Worm (Caenorhabditis elegans): ENCODE data around the gene oef-1.

The oef-1 gene

ce11 chrIV:7547843-7548578 is at the start of gene oef-1, which contains the start of gene cdd-2:
Gene oef-1 (plus strand): TSS chrIV:7548417.
Gene cdd-2 (minus strand): TSS chrIV:7547893.
- TF ChIP-seq scrt-1 (GFP tag; IDR thresholded peaks at IDR 0.05) (no peak), hnd-1 (tag; optimal IDR thresholded peaks at IDR 0.05) (no peak), aly-1 (tag; optimal IDR thresholded peaks at IDR 0.05) (no peak), ets-7 (tag; optimal IDR thresholded peaks at IDR 0.05) (no peak), tra-4 (tag; optimal IDR thresholded peaks at IDR 0.05) (no peak), pes-1 (GFP tag; IDR thresholded peaks at IDR 0.05) (no peak), flt-1 (GFP tag; IDR thresholded peaks at IDR 0.05) (no peak), tbx-11 (GFP tag; IDR thresholded peaks at IDR 0.05) (no peak)

ce11 chrIV:7499302-7499701 is 48.9 kb upstream of the oef-1 start:
- TF ChIP-seq ama-1 (optimal IDR thresholded peaks at IDR 0.05), result no peak
- no peak for TF ChIP-seq aly-1 (tag; optimal IDR thresholded peaks at IDR 0.05)
- TF ChIP-seq tra-4 (tag; optimal IDR thresholded peaks at IDR 0.05), result no peak
- no peak for TF ChIP-seq sea-1 (GFP tag; conservative IDR thresholded peaks at IDR 0.05)
- no peak for TF ChIP-seq F13C5.2 (tag; optimal IDR thresholded peaks at IDR 0.05)
- TF ChIP-seq scrt-1 (GFP tag; IDR thresholded peaks at IDR 0.05), result no peak
- no peak for TF ChIP-seq tbx-37 (GFP tag; conservative IDR thresholded peaks at IDR 0.05)
- TF ChIP-seq tbx-11 (GFP tag; IDR thresholded peaks at IDR 0.05), result no peak
- no peak for TF ChIP-seq hmg-4 (GFP tag; optimal IDR thresholded peaks at IDR 0.05)
- no peak for TF ChIP-seq ceh-36 (tag; optimal IDR thresholded peaks at IDR 0.05)
- no peak for TF ChIP-seq hnd-1 (tag; optimal IDR thresholded peaks at IDR 0.05)
- no peak for TF ChIP-seq B0310.2 (tag; optimal IDR thresholded peaks at IDR 0.05)
- no peak for TF ChIP-seq ceh-13 (GFP tag; optimal IDR thresholded peaks at IDR 0.05)
- no peak for TF ChIP-seq flt-1 (GFP tag; IDR thresholded peaks at IDR 0.05)
- no peak for TF ChIP-seq hmbx-1 (tag; optimal IDR thresholded peaks at IDR 0.05)
- TF ChIP-seq ets-7 (tag; optimal IDR thresholded peaks at IDR 0.05), result no peak
- TF ChIP-seq pes-1 (GFP tag; IDR thresholded peaks at IDR 0.05), result no peak

ce11 chrIV:7500924-7501323 is 47.3 kb upstream of the oef-1 start:
- no peak for TF ChIP-seq hnd-1 (tag; optimal IDR thresholded peaks at IDR 0.05)
- no peak for TF ChIP-seq aly-1 (tag; optimal IDR thresholded peaks at IDR 0.05)
- no peak for TF ChIP-seq ceh-36 (tag; optimal IDR thresholded peaks at IDR 0.05)
- TF ChIP-seq hmg-4 (GFP tag; optimal IDR thresholded peaks at IDR 0.05), result no peak

- no peak for TF ChIP-seq B0310.2 (tag; optimal IDR thresholded peaks at IDR 0.05)
- TF ChIP-seq scrt-1 (GFP tag; IDR thresholded peaks at IDR 0.05), result no peak
- TF ChIP-seq tbx-11 (GFP tag; IDR thresholded peaks at IDR 0.05), result no peak
- no peak for TF ChIP-seq ets-7 (tag; optimal IDR thresholded peaks at IDR 0.05)
- no peak for TF ChIP-seq ceh-13 (GFP tag; optimal IDR thresholded peaks at IDR 0.05)
- no peak for TF ChIP-seq flt-1 (GFP tag; IDR thresholded peaks at IDR 0.05)
- TF ChIP-seq hmbx-1 (tag; optimal IDR thresholded peaks at IDR 0.05), result no peak
- TF ChIP-seq F13C5.2 (tag; optimal IDR thresholded peaks at IDR 0.05), result no peak
- no peak for TF ChIP-seq ama-1 (optimal IDR thresholded peaks at IDR 0.05)
- TF ChIP-seq tbx-37 (GFP tag; conservative IDR thresholded peaks at IDR 0.05), result no peak
Observed at ce11 chrIV:7501337-7501736, 46.9 kb upstream of the oef-1 start, which contains the start of gene F55G1.15. Gene F55G1.15 (minus strand): TSS chrIV:7501437.

- no peak for TF ChIP-seq tbx-11 (GFP tag; IDR thresholded peaks at IDR 0.05)
- no peak for TF ChIP-seq tra-4 (tag; optimal IDR thresholded peaks at IDR 0.05)
- TF ChIP-seq ets-7 (tag; optimal IDR thresholded peaks at IDR 0.05), result no peak
- TF ChIP-seq hmbx-1 (tag; optimal IDR thresholded peaks at IDR 0.05), result no peak
- no peak for TF ChIP-seq ceh-36 (tag; optimal IDR thresholded peaks at IDR 0.05)
- TF ChIP-seq sea-1 (GFP tag; conservative IDR thresholded peaks at IDR 0.05), result no peak
- no peak for TF ChIP-seq ama-1 (optimal IDR thresholded peaks at IDR 0.05)
- no peak for TF ChIP-seq pes-1 (GFP tag; IDR thresholded peaks at IDR 0.05)
- TF ChIP-seq scrt-1 (GFP tag; IDR thresholded peaks at IDR 0.05), result no peak
- no peak for TF ChIP-seq tbx-37 (GFP tag; conservative IDR thresholded peaks at IDR 0.05)
- TF ChIP-seq B0310.2 (tag; optimal IDR thresholded peaks at IDR 0.05), result no peak
- no peak for TF ChIP-seq ceh-13 (GFP tag; optimal IDR thresholded peaks at IDR 0.05)
- TF ChIP-seq flt-1 (GFP tag; IDR thresholded peaks at IDR 0.05), result no peak
- no peak for TF ChIP-seq hnd-1 (tag; optimal IDR thresholded peaks at IDR 0.05)
- no peak for TF ChIP-seq F13C5.2 (tag; optimal IDR thresholded peaks at IDR 0.05)
- TF ChIP-seq aly-1 (tag; optimal IDR thresholded peaks at IDR 0.05), result no peak
Observed at ce11 chrIV:7503322-7503721, 44.9 kb upstream of the oef-1 start, which contains the start of gene glt-6. Gene glt-6 (plus strand): TSS chrIV:7503622.

- TF ChIP-seq hmg-4 (GFP tag; optimal IDR thresholded peaks at IDR 0.05) (no peak), ama-1 (optimal IDR thresholded peaks at IDR 0.05) (no peak), F13C5.2 (tag; optimal IDR thresholded peaks at IDR 0.05) (no peak), B0310.2 (tag; optimal IDR thresholded peaks at IDR 0.05) (no peak), scrt-1 (GFP tag; IDR thresholded peaks at IDR 0.05) (no peak), ceh-36 (tag; optimal IDR thresholded peaks at IDR 0.05) (no peak), ceh-13 (GFP tag; optimal IDR thresholded peaks at IDR 0.05) (no peak), hnd-1 (tag; optimal IDR thresholded peaks at IDR 0.05) (no peak), flt-1 (GFP tag; IDR thresholded peaks at IDR 0.05) (no peak), tra-4 (tag; optimal IDR thresholded peaks at IDR 0.05) (no peak), ets-7 (tag; optimal IDR thresholded peaks at IDR 0.05) (no peak), tbx-37 (GFP tag; conservative IDR thresholded peaks at IDR 0.05) (no peak), sea-1 (GFP tag; conservative IDR thresholded peaks at IDR 0.05) (no peak), hmbx-1 (tag; optimal IDR thresholded peaks at IDR 0.05) (no peak)
Observed at ce11 chrIV:7505866-7506488, 42.2 kb upstream of the oef-1 start.

- TF ChIP-seq ama-1 (optimal IDR thresholded peaks at IDR 0.05) (no peak), tra-4 (tag; optimal IDR thresholded peaks at IDR 0.05) (no peak), ets-7 (tag; optimal IDR thresholded peaks at IDR 0.05) (no peak), flt-1 (GFP tag; IDR thresholded peaks at IDR 0.05) (no peak), scrt-1 (GFP tag; IDR thresholded peaks at IDR 0.05) (no peak), hnd-1 (tag; optimal IDR thresholded peaks at IDR 0.05) (no peak), ceh-36 (tag; optimal IDR thresholded peaks at IDR 0.05) (no peak), hmbx-1 (tag; optimal IDR thresholded peaks at IDR 0.05) (no peak), ceh-13 (GFP tag; optimal IDR thresholded peaks at IDR 0.05) (no peak), tbx-11 (GFP tag; IDR thresholded peaks at IDR 0.05) (no peak), sea-1 (GFP tag; conservative IDR thresholded peaks at IDR 0.05) (no peak), tbx-37 (GFP tag; conservative IDR thresholded peaks at IDR 0.05) (no peak), hmg-4 (GFP tag; optimal IDR thresholded peaks at IDR 0.05) (no peak)
Observed at ce11 chrIV:7506711-7507110, 41.5 kb upstream of the oef-1 start.

Measured in whole organism, early embryonic.